ENCODE assay signal across 2 worm cellular contexts in genomic region chrV:4181272-4181671, ce11.
A peak's percentile ranks its signal among the peaks of the same experiment; 100 is the strongest.
TF ChIP-seq lines count a peak whose summit lies in the region.

No protein-coding gene starts in this region.

TF ChIP-seq in whole organism, L4 larva, 104 proteins besides CTCF, POLR2A, EP300 and RAD21:
- no peak for TF ChIP-seq lin-13 (GFP tag; optimal IDR thresholded peaks at IDR 0.05; lab: Kevin White, UChicago)
- TF ChIP-seq mxl-3 (GFP tag; optimal IDR thresholded peaks at IDR 0.05; lab: Kevin White, UChicago): no peak
- no peak for TF ChIP-seq nhr-76 (tag; optimal IDR thresholded peaks at IDR 0.05; lab: Kevin White, UChicago)
- TF ChIP-seq zfp-2 (tag; optimal IDR thresholded peaks at IDR 0.05; lab: Kevin White, UChicago): no peak
- peak; percentile 98 for TF ChIP-seq aha-1 (tag; lab: Kevin White, UChicago)
- no peak for TF ChIP-seq nhr-41 (GFP tag; IDR thresholded peaks at IDR 0.05; lab: Robert Waterston, UW)
- no peak for TF ChIP-seq aly-2 (tag; optimal IDR thresholded peaks at IDR 0.05; lab: Kevin White, UChicago)
- no peak for TF ChIP-seq mxl-2 (GFP tag; conservative IDR thresholded peaks at IDR 0.05; lab: Robert Waterston, UW)
- no peak for TF ChIP-seq hif-1 (tag; optimal IDR thresholded peaks at IDR 0.05; lab: Kevin White, UChicago)
TF ChIP-seq in whole organism, L4 larva: peak in this region for 1.

TF ChIP-seq in whole organism, young adult, 124 proteins besides CTCF, POLR2A, EP300 and RAD21:
- TF ChIP-seq madf-6 (GFP tag; IDR thresholded peaks at IDR 0.05; lab: Robert Waterston, UW) (peak; percentile 49), atf-7 (tag; optimal IDR thresholded peaks at IDR 0.05; lab: Kevin White, UChicago) (no peak)
